Worm (Caenorhabditis elegans) whole organism, L1 larva: ENCODE results near the gene mig-5.
A peak's percentile ranks its signal among the peaks of the same experiment; 100 is the strongest.

ENCODE experiments used
- C16A3.4 ChIP-seq: fragments of 150-350 bp; optimal IDR thresholded peaks from 2 replicates; lab custom pipeline; 2014; ENCODE audit warnings: missing biosample characterization, missing genetic modification characterization
- C34B4.2 ChIP-seq: sonication (generic microtip); optimal IDR thresholded peaks from 2 replicates; lab custom pipeline; 2017; ENCODE audit warnings: mild to moderate bottlenecking, missing genetic modification characterization, missing compliant biosample characterization
- F16B12.6 ChIP-seq: fragments of 150-350 bp; optimal IDR thresholded peaks from 2 replicates; lab custom pipeline; 2014; ENCODE audit warnings: missing biosample characterization, missing genetic modification characterization
- aha-1 ChIP-seq: fragments of 150-350 bp; optimal IDR thresholded peaks from 2 replicates; lab custom pipeline; 2014; ENCODE audit warnings: missing biosample characterization, missing genetic modification characterization
- alr-1 ChIP-seq: fragments of 200-800 bp; sonication (Bioruptor generic); optimal IDR thresholded peaks from 2 replicates; lab custom pipeline; 2018; ENCODE audit warnings: borderline replicate concordance, mild to moderate bottlenecking, missing genetic modification characterization, missing compliant biosample characterization
- ceh-8 ChIP-seq: fragments of 200-800 bp; sonication (Bioruptor generic); optimal IDR thresholded peaks from 2 replicates; lab custom pipeline; 2018; ENCODE audit warnings: mild to moderate bottlenecking, missing genetic modification characterization, moderate library complexity, missing compliant biosample characterization
- ceh-82 ChIP-seq, 3 experiments: fragments of 150-350 bp in 1 of 3; sonication (generic microtip) in 2 of 3; optimal IDR thresholded peaks; 2 replicates each; lab custom pipeline; 2014 to 2017; ENCODE audit warnings: missing biosample characterization in 3 of 3, missing genetic modification characterization in 3 of 3
- ceh-90 ChIP-seq: sonication (generic microtip); optimal IDR thresholded peaks from 2 replicates; lab custom pipeline; 2016; ENCODE audit warnings: missing genetic modification characterization, missing compliant biosample characterization
- ces-1 ChIP-seq: fragments of 150-350 bp; optimal IDR thresholded peaks from 2 replicates; lab custom pipeline; 2014; ENCODE audit warnings: missing biosample characterization, missing genetic modification reagents, missing genetic modification characterization
- dpl-1 ChIP-seq, 3 experiments: fragments of 150-350 bp in 2 of 3; sonication (generic microtip) in 1 of 3; optimal IDR thresholded peaks; 2 replicates each; lab custom pipeline; 2014 to 2017; ENCODE audit warnings: missing biosample characterization in 3 of 3, missing genetic modification characterization in 3 of 3, missing genetic modification reagents in 3 of 3
- egl-13 ChIP-seq: sonication (generic microtip); optimal IDR thresholded peaks from 2 replicates; lab custom pipeline; 2016; ENCODE audit warnings: missing genotype, missing genetic modification reagents, missing genetic modification characterization, missing compliant biosample characterization
- elt-2 ChIP-seq: sonication (generic microtip); optimal IDR thresholded peaks from 2 replicates; lab custom pipeline; 2016; ENCODE audit warnings: missing genetic modification characterization, mild to moderate bottlenecking, inconsistent platforms, missing compliant biosample characterization, missing genetic modification reagents
- ets-5 ChIP-seq: fragments of 200-800 bp; sonication (Bioruptor generic); IDR thresholded peaks from 2 replicates; pipeline ENCODE4 v1.3.6; 2022; ENCODE audit warnings: missing genetic modification characterization, missing compliant biosample characterization
- fkh-10 ChIP-seq: sonication (generic microtip); optimal IDR thresholded peaks from 2 replicates; lab custom pipeline; 2017; ENCODE audit warnings: missing biosample characterization, missing genetic modification reagents, missing genetic modification characterization
- fkh-4 ChIP-seq: sonication (generic microtip); optimal IDR thresholded peaks from 2 replicates; lab custom pipeline; 2016; ENCODE audit warnings: missing compliant biosample characterization, missing genetic modification characterization, borderline replicate concordance
- fkh-8 ChIP-seq: sonication (generic microtip); optimal IDR thresholded peaks from 2 replicates; lab custom pipeline; 2016; ENCODE audit warnings: mild to moderate bottlenecking, missing genetic modification characterization, missing compliant biosample characterization
- grh-1 ChIP-seq: fragments of 200-800 bp; sonication (Bioruptor generic); IDR thresholded peaks from 2 replicates; pipeline ENCODE4 v1.3.6; 2022; ENCODE audit warnings: missing genetic modification reagents, missing genetic modification characterization, missing compliant biosample characterization
- hlh-17 ChIP-seq: fragments of 200-800 bp; sonication (Bioruptor generic); optimal IDR thresholded peaks from 2 replicates; lab custom pipeline; 2018; ENCODE audit warnings: missing genetic modification characterization, mild to moderate bottlenecking, missing compliant biosample characterization, moderate library complexity, borderline replicate concordance
- hlh-4 ChIP-seq: sonication (generic microtip); optimal IDR thresholded peaks from 2 replicates; lab custom pipeline; 2016; ENCODE audit warnings: mild to moderate bottlenecking, missing genetic modification characterization, missing compliant biosample characterization
- isw-1 ChIP-seq: fragments of 200-800 bp; sonication (Bioruptor generic); IDR thresholded peaks from 2 replicates; pipeline ENCODE4 v1.3.6; 2022; ENCODE audit warnings: missing genetic modification characterization, missing compliant biosample characterization
- lin-13 ChIP-seq: fragments of 150-350 bp; optimal IDR thresholded peaks from 2 replicates; lab custom pipeline; 2014; ENCODE audit warnings: missing biosample characterization, missing genetic modification reagents, missing genetic modification characterization
- lin-14 ChIP-seq: fragments of 200-800 bp; sonication (Bioruptor generic); optimal IDR thresholded peaks from 2 replicates; lab custom pipeline; 2018; ENCODE audit warnings: mild to moderate bottlenecking, missing genetic modification characterization, moderate library complexity, missing compliant biosample characterization
- lin-15B ChIP-seq: fragments of 150-350 bp; sonication (generic microtip); optimal IDR thresholded peaks from 3 replicates; lab custom pipeline; 2014; ENCODE audit warnings: missing biosample characterization, missing genetic modification characterization
- lin-39 ChIP-seq: fragments of 150-350 bp; optimal IDR thresholded peaks from 2 replicates; lab custom pipeline; 2014; ENCODE audit warnings: missing biosample characterization, missing genetic modification reagents, missing genetic modification characterization
- nhr-11 ChIP-seq: fragments of 150-350 bp; optimal IDR thresholded peaks from 2 replicates; lab custom pipeline; 2014; ENCODE audit warnings: missing biosample characterization, missing genetic modification characterization
- nhr-19 ChIP-seq: fragments of 200-800 bp; sonication (Bioruptor generic); conservative IDR thresholded peaks from 2 replicates; pipeline ENCODE4 v1.3.6; 2022; ENCODE audit warnings: missing genetic modification characterization, missing compliant biosample characterization
- nhr-20 ChIP-seq: sonication (generic microtip); optimal IDR thresholded peaks from 2 replicates; lab custom pipeline; 2016; ENCODE audit warnings: mild to moderate bottlenecking, missing genetic modification characterization, missing compliant biosample characterization
- nhr-47 ChIP-seq: sonication (generic microtip); optimal IDR thresholded peaks from 2 replicates; lab custom pipeline; 2016; ENCODE audit warnings: mild to moderate bottlenecking, missing genetic modification characterization, moderate library complexity, missing compliant biosample characterization
- nhr-71 ChIP-seq: sonication (generic microtip); optimal IDR thresholded peaks from 2 replicates; lab custom pipeline; 2016; ENCODE audit warnings: mild to moderate bottlenecking, missing genetic modification characterization, moderate library complexity, missing compliant biosample characterization
- nhr-76 ChIP-seq: sonication (generic microtip); optimal IDR thresholded peaks from 2 replicates; lab custom pipeline; 2017; ENCODE audit warnings: missing biosample characterization, missing genetic modification characterization
- nhr-84 ChIP-seq: sonication (generic microtip); optimal IDR thresholded peaks from 2 replicates; lab custom pipeline; 2017; ENCODE audit warnings: missing biosample characterization, missing genetic modification characterization
- pqm-1 ChIP-seq: sonication (generic microtip); optimal IDR thresholded peaks from 3 replicates; lab custom pipeline; 2017; ENCODE audit warnings: missing biosample characterization, missing genetic modification characterization
- sox-4 ChIP-seq: sonication (generic microtip); optimal IDR thresholded peaks from 2 replicates; lab custom pipeline; 2016; ENCODE audit warnings: missing genetic modification characterization, missing compliant biosample characterization
- tbx-2 ChIP-seq: sonication (generic microtip); optimal IDR thresholded peaks from 2 replicates; lab custom pipeline; 2016; ENCODE audit warnings: missing genetic modification characterization, missing compliant biosample characterization
- tlp-1 ChIP-seq: fragments of 150-350 bp; optimal IDR thresholded peaks from 2 replicates; lab custom pipeline; 2014; ENCODE audit warnings: missing biosample characterization, missing genetic modification characterization
- unc-30 ChIP-seq: sonication (generic microtip); optimal IDR thresholded peaks from 2 replicates; lab custom pipeline; 2017; ENCODE audit warnings: missing biosample characterization, missing genetic modification characterization
- unc-98 ChIP-seq: fragments of 200-800 bp; sonication (Bioruptor generic); IDR thresholded peaks from 2 replicates; pipeline ENCODE4 v1.3.6; 2022; ENCODE audit warnings: missing genetic modification characterization, missing compliant biosample characterization
- vab-15 ChIP-seq: sonication (generic microtip); optimal IDR thresholded peaks from 2 replicates; lab custom pipeline; 2017; ENCODE audit warnings: missing genotype, mild to moderate bottlenecking, missing genetic modification characterization, missing compliant biosample characterization
- ztf-4 ChIP-seq: fragments of 150-350 bp; optimal IDR thresholded peaks from 2 replicates; lab custom pipeline; 2014; ENCODE audit warnings: missing biosample characterization, missing genetic modification characterization

Gene mig-5

ce11 chrII:8185016-8185493 is at the start of gene mig-5, which contains the start of gene cct-1 (continued):
- peak; percentile 75 for TF ChIP-seq unc-30 (tag; lab: Kevin White, UChicago)
- TF ChIP-seq C34B4.2 (tag; lab: Kevin White, UChicago), result peak; percentile 71
- TF ChIP-seq ztf-4 (tag; lab: Kevin White, UChicago), result peak; percentile 95
- peak; percentile 39 for TF ChIP-seq ces-1 (GFP tag; lab: Kevin White, UChicago)
- peak; percentile 94 for TF ChIP-seq sox-4 (tag; lab: Kevin White, UChicago)
- TF ChIP-seq nhr-76 (tag; lab: Kevin White, UChicago), result peak; percentile 34
- peak; percentile 97 for TF ChIP-seq lin-13 (GFP tag; lab: Kevin White, UChicago)
- peak; percentile 97 for TF ChIP-seq ceh-8 (GFP tag; lab: Kevin White, UChicago)
- no peak for TF ChIP-seq tlp-1 (tag; lab: Kevin White, UChicago)
- peak; percentile 59; the same call in 1 of the 2 replicates for TF ChIP-seq unc-98 (GFP tag; lab: Robert Waterston, UW)
- TF ChIP-seq hlh-17 (GFP tag; lab: Kevin White, UChicago), result no peak
- TF ChIP-seq fkh-8 (tag; lab: Kevin White, UChicago), result peak; percentile 98
- peak; percentile 98 for TF ChIP-seq tbx-2
- TF ChIP-seq nhr-84 (tag; lab: Kevin White, UChicago), result no peak
- TF ChIP-seq ceh-90 (tag; lab: Kevin White, UChicago), result peak; percentile 44
- peak; percentile 99 for TF ChIP-seq nhr-47
- TF ChIP-seq ceh-82 (tag; optimal IDR thresholded peaks at IDR 0.05; lab: Kevin White, UChicago), result peak; percentile 97 to 99 (median 98)
- no peak for TF ChIP-seq ets-5
- TF ChIP-seq grh-1 (GFP tag; lab: Robert Waterston, UW), result peak; percentile 98
- peak; percentile 99 for TF ChIP-seq nhr-20 (tag; lab: Kevin White, UChicago)
- TF ChIP-seq lin-14, result peak; percentile 98
- peak; percentile 98 for TF ChIP-seq nhr-19 (GFP tag; lab: Robert Waterston, UW)
- peak; percentile 91 for TF ChIP-seq fkh-4 (tag; lab: Kevin White, UChicago)
- TF ChIP-seq nhr-71 (tag; lab: Kevin White, UChicago), result peak; percentile 99
- peak; percentile 78 for TF ChIP-seq aha-1
- TF ChIP-seq hlh-4, result peak; percentile 12
- no peak for TF ChIP-seq alr-1 (tag; lab: Kevin White, UChicago)
- peak; percentile 99 for TF ChIP-seq isw-1 (GFP tag; lab: Robert Waterston, UW)
- TF ChIP-seq pqm-1 (tag; lab: Kevin White, UChicago), result peak; percentile 38
- TF ChIP-seq dpl-1 (GFP tag; optimal IDR thresholded peaks at IDR 0.05; lab: Kevin White, UChicago), result peak; percentile 87 to 93 (median 89)
- TF ChIP-seq lin-15B (tag; lab: Kevin White, UChicago), result peak; percentile 98
- TF ChIP-seq lin-39, result peak; percentile 98

ce11 chrII:8232489-8232888 is 47.7 kb upstream of the mig-5 start, which contains the start of gene M110.7:
TSS of gene M110.7 (plus strand) at chrII:8232789.
- TF ChIP-seq nhr-11 (tag; lab: Kevin White, UChicago) (no peak), ces-1 (GFP tag; lab: Kevin White, UChicago) (no peak), dpl-1 (GFP tag; optimal IDR thresholded peaks at IDR 0.05; lab: Kevin White, UChicago) (no peak), fkh-10 (GFP tag; lab: Kevin White, UChicago) (no peak), egl-13 (tag; lab: Kevin White, UChicago) (no peak), vab-15 (tag; lab: Kevin White, UChicago) (no peak), ets-5 (no peak), nhr-47 (no peak), F16B12.6 (tag; lab: Kevin White, UChicago) (no peak), alr-1 (tag; lab: Kevin White, UChicago) (no peak), ceh-8 (GFP tag; lab: Kevin White, UChicago) (no peak), C16A3.4 (tag; lab: Kevin White, UChicago) (no peak), elt-2 (tag; lab: Kevin White, UChicago) (no peak)
